Worm (Caenorhabditis elegans) whole organism, young adult: ENCODE measurements around the gene gid-8.

ENCODE experiments used
- D2030.7 ChIP-seq: fragments of 200-800 bp; sonication (Bioruptor generic); IDR thresholded peaks from 2 replicates; pipeline ENCODE4 v1.3.6; 2022; ENCODE audit warnings: missing genetic modification reagents, missing genetic modification characterization, missing compliant biosample characterization
- F10E7.11 ChIP-seq: sonication (generic microtip); optimal IDR thresholded peaks from 2 replicates; lab custom pipeline; 2017; ENCODE audit warnings: mild to moderate bottlenecking, missing genetic modification characterization, moderate library complexity, missing compliant biosample characterization
- F52B5.7 ChIP-seq: sonication (generic microtip); optimal IDR thresholded peaks from 2 replicates; lab custom pipeline; 2016; ENCODE audit warnings: mild to moderate bottlenecking, missing genetic modification characterization, missing compliant biosample characterization
- Y53G8AR.9 ChIP-seq: fragments of 200-800 bp; sonication (Bioruptor generic); conservative IDR thresholded peaks from 2 replicates; pipeline ENCODE4 v1.3.6; 2022; ENCODE audit warnings: missing genetic modification reagents, missing genetic modification characterization, missing compliant biosample characterization
- ccch-3 ChIP-seq: fragments of 200-800 bp; sonication (Bioruptor generic); optimal IDR thresholded peaks from 2 replicates; lab custom pipeline; 2018; ENCODE audit warnings: mild to moderate bottlenecking, missing genetic modification characterization, missing compliant biosample characterization
- cebp-1 ChIP-seq, 2 experiments: fragments of 200-800 bp in 1 of 2; sonication (Bioruptor generic) in 1 of 2; sonication (generic microtip) in 1 of 2; IDR thresholded peaks in 1 of 2; optimal IDR thresholded peaks in 1 of 2; 2 replicates each; pipeline versions ENCODE4 v1.3.6 to Lab custom; 2017 to 2022; ENCODE audit warnings: missing compliant biosample characterization in 2 of 2, missing genetic modification characterization in 2 of 2, mild to moderate bottlenecking in 1 of 2, missing genetic modification reagents in 1 of 2, moderate library complexity in 1 of 2
- ceh-58 ChIP-seq: fragments of 200-800 bp; sonication (Bioruptor generic); IDR thresholded peaks from 2 replicates; pipeline ENCODE4 v1.3.6; 2022; ENCODE audit warnings: missing genetic modification characterization, missing compliant biosample characterization
- chd-7 ChIP-seq: sonication (generic microtip); optimal IDR thresholded peaks from 2 replicates; lab custom pipeline; 2016; ENCODE audit warnings: mild to moderate bottlenecking, missing genetic modification characterization, moderate library complexity, missing compliant biosample characterization
- dox-1 ChIP-seq: fragments of 200-800 bp; sonication (Bioruptor generic); IDR thresholded peaks from 2 replicates; pipeline ENCODE4 v1.3.6; 2022; ENCODE audit warnings: missing genetic modification reagents, missing genetic modification characterization, missing compliant biosample characterization
- egl-44 ChIP-seq: fragments of 200-800 bp; sonication (Bioruptor generic); IDR thresholded peaks from 2 replicates; pipeline ENCODE4 v1.3.6; 2022; ENCODE audit warnings: missing genetic modification reagents, missing genetic modification characterization, missing compliant biosample characterization
- egrh-3 ChIP-seq: fragments of 200-800 bp; sonication (Bioruptor generic); IDR thresholded peaks from 2 replicates; pipeline ENCODE4 v1.3.6; 2022; ENCODE audit warnings: missing genetic modification reagents, missing genetic modification characterization, missing compliant biosample characterization
- ekl-4 ChIP-seq: fragments of 200-800 bp; sonication (Bioruptor generic); IDR thresholded peaks from 2 replicates; pipeline ENCODE4 v1.3.6; 2022; ENCODE audit warnings: missing genetic modification reagents, missing genetic modification characterization, missing compliant biosample characterization
- gei-17 ChIP-seq: fragments of 200-800 bp; sonication (Bioruptor generic); optimal IDR thresholded peaks from 2 replicates; lab custom pipeline; 2018; ENCODE audit warnings: mild to moderate bottlenecking, missing genetic modification characterization, missing compliant biosample characterization
- hmg-1.2 ChIP-seq: fragments of 200-800 bp; sonication (Bioruptor generic); IDR thresholded peaks from 2 replicates; pipeline ENCODE4 v1.3.6; 2022; ENCODE audit warnings: missing genetic modification reagents, missing genetic modification characterization, missing compliant biosample characterization
- lin-26 ChIP-seq: fragments of 200-800 bp; sonication (Bioruptor generic); IDR thresholded peaks from 2 replicates; pipeline ENCODE4 v1.3.6; 2022; ENCODE audit warnings: missing genetic modification reagents, missing genetic modification characterization, missing compliant biosample characterization
- lir-1 ChIP-seq: fragments of 200-800 bp; sonication (Bioruptor generic); conservative IDR thresholded peaks from 2 replicates; pipeline ENCODE4 v1.3.6; 2022; ENCODE audit warnings: missing genetic modification reagents, missing genetic modification characterization, missing compliant biosample characterization
- lsl-1 ChIP-seq: fragments of 200-800 bp; sonication (Bioruptor generic); optimal IDR thresholded peaks from 2 replicates; lab custom pipeline; 2018; ENCODE audit warnings: mild to moderate bottlenecking, missing genetic modification characterization, moderate library complexity, missing compliant biosample characterization
- madf-10 ChIP-seq: sonication (generic microtip); optimal IDR thresholded peaks from 2 replicates; lab custom pipeline; 2016; ENCODE audit warnings: mild to moderate bottlenecking, missing genetic modification characterization, missing compliant biosample characterization
- madf-8 ChIP-seq: fragments of 200-800 bp; sonication (Bioruptor generic); conservative IDR thresholded peaks from 2 replicates; pipeline ENCODE4 v1.3.6; 2022; ENCODE audit warnings: missing genetic modification reagents, missing genetic modification characterization, missing compliant biosample characterization
- mxl-1 ChIP-seq: sonication (generic microtip); optimal IDR thresholded peaks from 2 replicates; lab custom pipeline; 2016; ENCODE audit warnings: missing genetic modification characterization, missing compliant biosample characterization
- nfya-1 ChIP-seq: sonication (generic microtip); optimal IDR thresholded peaks from 2 replicates; lab custom pipeline; 2017; ENCODE audit warnings: antibody characterized with exemption, missing compliant biosample characterization, missing genetic modification characterization, borderline replicate concordance; ENCODE audit not compliant: insufficient read depth
- nfyb-1 ChIP-seq: fragments of 200-800 bp; sonication (Bioruptor generic); IDR thresholded peaks from 2 replicates; pipeline ENCODE4 v1.3.6; 2022; ENCODE audit warnings: missing genetic modification reagents, missing genetic modification characterization, missing compliant biosample characterization
- nhr-120 ChIP-seq: fragments of 200-800 bp; sonication (Bioruptor generic); IDR thresholded peaks from 2 replicates; pipeline ENCODE4 v1.3.6; 2022; ENCODE audit warnings: missing genetic modification characterization, missing compliant biosample characterization
- nhr-179 ChIP-seq: sonication (generic microtip); optimal IDR thresholded peaks from 2 replicates; lab custom pipeline; 2016; ENCODE audit warnings: mild to moderate bottlenecking, missing genetic modification characterization, missing compliant biosample characterization
- nhr-80 ChIP-seq: sonication (generic microtip); optimal IDR thresholded peaks from 2 replicates; lab custom pipeline; 2016; ENCODE audit warnings: missing genetic modification characterization, missing compliant biosample characterization
- rcor-1 ChIP-seq: fragments of 200-800 bp; sonication (Bioruptor generic); IDR thresholded peaks from 2 replicates; pipeline ENCODE4 v1.3.6; 2022; ENCODE audit warnings: missing genetic modification reagents, missing genetic modification characterization, missing compliant biosample characterization
- repo-1 ChIP-seq: sonication (generic microtip); optimal IDR thresholded peaks from 2 replicates; lab custom pipeline; 2017; ENCODE audit warnings: mild to moderate bottlenecking, missing genetic modification characterization, missing compliant biosample characterization
- rpc-1 ChIP-seq, 2 experiments: fragments of 150-350 bp in 1 of 2; sonication (generic microtip) in 1 of 2; optimal IDR thresholded peaks; 2 replicates each; lab custom pipeline; 2014 to 2018; ENCODE audit warnings: missing biosample characterization in 1 of 2, missing genetic modification characterization in 1 of 2, missing genetic modification reagents in 1 of 2, missing genotype in 1 of 2
- sptf-2 ChIP-seq: fragments of 200-800 bp; sonication (Bioruptor generic); optimal IDR thresholded peaks from 2 replicates; lab custom pipeline; 2018; ENCODE audit warnings: mild to moderate bottlenecking, missing genetic modification characterization, missing compliant biosample characterization
- tbx-9 ChIP-seq: sonication (generic microtip); optimal IDR thresholded peaks from 2 replicates; lab custom pipeline; 2016; ENCODE audit warnings: borderline replicate concordance, missing genetic modification characterization, inconsistent platforms, missing compliant biosample characterization
- tlf-1 ChIP-seq: fragments of 200-800 bp; sonication (Bioruptor generic); optimal IDR thresholded peaks from 2 replicates; lab custom pipeline; 2018; ENCODE audit warnings: mild to moderate bottlenecking, missing genetic modification characterization, missing compliant biosample characterization
- unc-130 ChIP-seq: sonication (generic microtip); optimal IDR thresholded peaks from 2 replicates; lab custom pipeline; 2016; ENCODE audit warnings: missing genetic modification reagents, missing genetic modification characterization, missing compliant biosample characterization
- xnd-1 ChIP-seq: sonication (generic microtip); optimal IDR thresholded peaks from 2 replicates; lab custom pipeline; 2016; ENCODE audit warnings: missing genotype, missing genetic modification reagents, missing genetic modification characterization, missing compliant biosample characterization
- zfh-2 ChIP-seq: fragments of 200-800 bp; sonication (Bioruptor generic); conservative IDR thresholded peaks from 2 replicates; pipeline ENCODE4 v1.3.6; 2022; ENCODE audit warnings: missing genetic modification reagents, missing genetic modification characterization, missing compliant biosample characterization
- ztf-18 ChIP-seq: sonication (generic microtip); optimal IDR thresholded peaks from 2 replicates; lab custom pipeline; 2016; ENCODE audit warnings: missing genotype, mild to moderate bottlenecking, missing genetic modification characterization, missing compliant biosample characterization
- ztf-28 ChIP-seq: fragments of 200-800 bp; sonication (Bioruptor generic); IDR thresholded peaks from 2 replicates; pipeline ENCODE4 v1.3.6; 2022; ENCODE audit warnings: missing genetic modification reagents, missing genetic modification characterization, missing compliant biosample characterization

Gene gid-8

ce11 chrV:1471078-1471969, 3.8 kb downstream of the gid-8 start (continued):
- TF ChIP-seq nfya-1 (tag; lab: Kevin White, UChicago) (no peak), rpc-1 (optimal IDR thresholded peaks at IDR 0.05; lab: Kevin White, UChicago) (no peak), rpc-1 (tag; optimal IDR thresholded peaks at IDR 0.05; lab: Kevin White, UChicago) (no peak), lsl-1 (GFP tag; lab: Kevin White, UChicago) (peak; percentile 67), ztf-28 (GFP tag; lab: Robert Waterston, UW) (no peak), lin-26 (GFP tag; lab: Robert Waterston, UW) (0 out of 2 replicates have a peak, but pooled peaks have one; percentile 28), D2030.7 (GFP tag; lab: Robert Waterston, UW) (peak; percentile 77), F52B5.7 (tag; lab: Kevin White, UChicago) (no peak), xnd-1 (tag; lab: Kevin White, UChicago) (peak; percentile 30), unc-130 (GFP tag; lab: Kevin White, UChicago) (no peak), egl-44 (GFP tag; lab: Robert Waterston, UW) (no peak), sptf-2 (GFP tag; lab: Kevin White, UChicago) (no peak), chd-7 (no peak), gei-17 (GFP tag; lab: Kevin White, UChicago) (no peak), tbx-9 (tag; lab: Kevin White, UChicago) (no peak), ccch-3 (GFP tag; lab: Kevin White, UChicago) (no peak), tlf-1 (GFP tag; lab: Kevin White, UChicago) (peak; percentile 11), ceh-58 (GFP tag; lab: Robert Waterston, UW) (no peak), ztf-18 (tag; lab: Kevin White, UChicago) (no peak), lir-1 (no peak), mxl-1 (tag; lab: Kevin White, UChicago) (no peak), hmg-1.2 (GFP tag; lab: Robert Waterston, UW) (0 out of 2 replicates have a peak, but pooled peaks have one; percentile 11)

DNA sequence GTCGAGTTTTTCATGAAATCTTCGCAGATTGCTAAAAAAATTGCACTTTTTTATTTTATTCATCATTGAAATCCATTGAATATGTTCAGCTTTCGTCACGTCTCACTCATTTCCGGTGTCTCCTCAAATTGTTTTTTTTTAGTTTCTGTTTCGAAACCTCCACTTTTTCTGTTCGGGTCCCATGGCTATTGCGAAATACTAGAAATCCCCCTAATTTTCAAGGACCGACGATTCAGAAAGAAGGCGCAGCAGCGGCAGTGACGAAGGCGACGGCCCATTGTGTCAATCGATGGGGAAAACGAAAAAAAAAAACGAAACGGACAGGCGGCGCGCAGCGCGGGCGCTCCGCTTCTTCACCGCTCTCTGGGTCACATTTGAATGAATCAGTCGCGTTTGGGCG, 4.4 kb downstream of the gid-8 start:
- TF ChIP-seq F10E7.11 (tag; lab: Kevin White, UChicago) (no peak), cebp-1 (GFP tag; IDR thresholded peaks at IDR 0.05; lab: Robert Waterston, UW) (peak; percentile 92), cebp-1 (tag; optimal IDR thresholded peaks at IDR 0.05; lab: Kevin White, UChicago) (peak; percentile 99), egrh-3 (peak; percentile 32; the same call in 1 of the 2 replicates), madf-8 (GFP tag; lab: Robert Waterston, UW) (no peak), nfyb-1 (0 out of 2 replicates have a peak, but pooled peaks have one; percentile 10), nhr-179 (tag; lab: Kevin White, UChicago) (no peak), Y53G8AR.9 (GFP tag; lab: Robert Waterston, UW) (no peak), rpc-1 (optimal IDR thresholded peaks at IDR 0.05; lab: Kevin White, UChicago) (no peak), rpc-1 (tag; optimal IDR thresholded peaks at IDR 0.05; lab: Kevin White, UChicago) (no peak), zfh-2 (GFP tag; lab: Robert Waterston, UW) (peak; percentile 86)

- TF ChIP-seq madf-10: no peak
- 0 out of 2 replicates have a peak, but pooled peaks have one; percentile 7 for TF ChIP-seq nhr-120 (GFP tag; lab: Robert Waterston, UW)
- no peak for TF ChIP-seq repo-1 (tag; lab: Kevin White, UChicago)
- peak; percentile 19; the same call in 1 of the 2 replicates for TF ChIP-seq dox-1
- peak; percentile 54; the same call in 1 of the 2 replicates for TF ChIP-seq ekl-4
- TF ChIP-seq rcor-1 (GFP tag; lab: Robert Waterston, UW): 0 out of 2 replicates have a peak, but pooled peaks have one; percentile 26
- no peak for TF ChIP-seq lsl-1 (GFP tag; lab: Kevin White, UChicago)
- peak; percentile 39 for TF ChIP-seq nhr-80 (tag; lab: Kevin White, UChicago)
- TF ChIP-seq lin-26 (GFP tag; lab: Robert Waterston, UW): 0 out of 2 replicates have a peak, but pooled peaks have one; percentile 9
Observed at ce11 chrV:1472569-1472968, 5.0 kb downstream of the gid-8 start.
